Worm (Caenorhabditis elegans) whole organism, L4 larva: ENCODE data around the gene C44F1.1.

Experiments
- ces-1 ChIP-seq: fragments of 150-350 bp; sonication (generic microtip); optimal IDR thresholded peaks from 4 replicates; lab custom pipeline; 2014; ENCODE audit warnings: missing biosample characterization, missing genetic modification reagents, missing genetic modification characterization
- dmd-8 ChIP-seq: fragments of 200-800 bp; sonication (Bioruptor generic); IDR thresholded peaks from 2 replicates; pipeline ENCODE4 v1.3.6; 2022; ENCODE audit warnings: missing genetic modification characterization, missing compliant biosample characterization
- gei-8 ChIP-seq: fragments of 200-800 bp; sonication (Bioruptor generic); optimal IDR thresholded peaks from 2 replicates; lab custom pipeline; 2018; ENCODE audit warnings: mild to moderate bottlenecking, missing genetic modification characterization, missing compliant biosample characterization
- nhr-10 ChIP-seq: fragments of 150-350 bp; optimal IDR thresholded peaks from 2 replicates; lab custom pipeline; 2014; ENCODE audit warnings: missing biosample characterization, missing genetic modification characterization
- nhr-77 ChIP-seq: fragments of 150-350 bp; optimal IDR thresholded peaks from 2 replicates; lab custom pipeline; 2014; ENCODE audit warnings: missing biosample characterization, missing genetic modification characterization
- sdz-12 ChIP-seq: fragments of 200-800 bp; sonication (Bioruptor generic); optimal IDR thresholded peaks from 2 replicates; lab custom pipeline; 2018; ENCODE audit warnings: mild to moderate bottlenecking, missing genetic modification characterization, missing compliant biosample characterization
- ztf-11 ChIP-seq: fragments of 150-350 bp; optimal IDR thresholded peaks from 2 replicates; lab custom pipeline; 2014; ENCODE audit warnings: missing biosample characterization, missing genetic modification characterization

ce11 chrIII:3786427-3786935 is 21.1 kb upstream of the C44F1.1 start, which contains the start of gene acy-3:
- TF ChIP-seq ces-1 (GFP tag; lab: Kevin White, UChicago) (no peak), ztf-11 (tag; lab: Kevin White, UChicago) (no peak), sdz-12 (no peak), nhr-77 (tag; lab: Kevin White, UChicago) (peak; percentile 23), dmd-8 (GFP tag; lab: Robert Waterston, UW) (no peak), nhr-10 (tag; lab: Kevin White, UChicago) (no peak), gei-8 (GFP tag; lab: Kevin White, UChicago) (no peak)
